Worm (Caenorhabditis elegans) whole organism, L4 larva: ENCODE measurements around the gene C26G2.2.
A peak's percentile ranks its signal among the peaks of the same experiment; 100 is the strongest.

Source experiments
- D1046.2 ChIP-seq: fragments of 200-800 bp; sonication (Bioruptor generic); IDR thresholded peaks from 2 replicates; pipeline ENCODE4 v1.3.6; 2022; ENCODE audit warnings: missing genetic modification characterization, missing compliant biosample characterization
- F10B5.3 ChIP-seq: sonication (generic microtip); optimal IDR thresholded peaks from 2 replicates; lab custom pipeline; 2016; ENCODE audit warnings: mild to moderate bottlenecking, missing genetic modification characterization, missing compliant biosample characterization
- F26F4.8 ChIP-seq: fragments of 200-800 bp; sonication (Bioruptor generic); conservative IDR thresholded peaks from 2 replicates; pipeline ENCODE4 v1.3.6; 2022; ENCODE audit warnings: missing genetic modification characterization, missing compliant biosample characterization
- F44E2.7 ChIP-seq: fragments of 200-800 bp; sonication (Bioruptor generic); IDR thresholded peaks from 2 replicates; pipeline ENCODE4 v2.1.2; 2022; ENCODE audit warnings: missing genetic modification characterization, missing compliant biosample characterization
- F49E8.2 ChIP-seq: sonication (generic microtip); optimal IDR thresholded peaks from 2 replicates; lab custom pipeline; 2016; ENCODE audit warnings: missing compliant biosample characterization, mild to moderate bottlenecking, missing genetic modification characterization, borderline replicate concordance
- T20F7.1 ChIP-seq: fragments of 200-800 bp; sonication (Bioruptor generic); optimal IDR thresholded peaks from 2 replicates; lab custom pipeline; 2018; ENCODE audit warnings: mild to moderate bottlenecking, missing genetic modification characterization, missing compliant biosample characterization
- Y105C5A.15 ChIP-seq: fragments of 200-800 bp; sonication (Bioruptor generic); IDR thresholded peaks from 2 replicates; pipeline ENCODE4 v1.3.6; 2022; ENCODE audit warnings: missing genetic modification characterization, missing compliant biosample characterization
- Y5F2A.4 ChIP-seq: fragments of 200-800 bp; sonication (Bioruptor generic); optimal IDR thresholded peaks from 2 replicates; lab custom pipeline; 2018; ENCODE audit warnings: mild to moderate bottlenecking, missing genetic modification characterization, missing compliant biosample characterization
- Y75B8A.6 ChIP-seq: fragments of 200-800 bp; sonication (Bioruptor generic); IDR thresholded peaks from 2 replicates; pipeline ENCODE4 v1.3.6; 2022; ENCODE audit warnings: missing genetic modification reagents, missing genetic modification characterization, missing compliant biosample characterization
- aha-1 ChIP-seq: fragments of 150-350 bp; peaks from one replicate; lab custom pipeline; 2014; ENCODE audit warnings: missing biosample characterization, missing genetic modification characterization
- arid-1 ChIP-seq: fragments of 200-800 bp; sonication (Bioruptor generic); conservative IDR thresholded peaks from 2 replicates; pipeline ENCODE4 v1.3.6; 2022; ENCODE audit warnings: missing genetic modification reagents, missing genetic modification characterization, missing compliant biosample characterization
- attf-4 ChIP-seq: sonication (generic microtip); optimal IDR thresholded peaks from 3 replicates; lab custom pipeline; 2017; ENCODE audit warnings: missing biosample characterization, missing genetic modification characterization
- ceh-20 ChIP-seq: fragments of 200-800 bp; sonication (Bioruptor generic); IDR thresholded peaks from 2 replicates; pipeline ENCODE4 v1.3.6; 2022; ENCODE audit warnings: missing genetic modification reagents, missing genetic modification characterization, missing compliant biosample characterization
- ceh-32 ChIP-seq: sonication (generic microtip); optimal IDR thresholded peaks from 2 replicates; lab custom pipeline; 2016; ENCODE audit warnings: mild to moderate bottlenecking, missing genetic modification characterization, missing compliant biosample characterization; ENCODE audit not compliant: poor library complexity
- ceh-44 ChIP-seq: fragments of 200-800 bp; sonication (Bioruptor generic); IDR thresholded peaks from 2 replicates; pipeline ENCODE4 v1.3.6; 2022; ENCODE audit warnings: missing genetic modification reagents, missing genetic modification characterization, missing compliant biosample characterization
- ces-1 ChIP-seq: fragments of 150-350 bp; sonication (generic microtip); optimal IDR thresholded peaks from 4 replicates; lab custom pipeline; 2014; ENCODE audit warnings: missing biosample characterization, missing genetic modification reagents, missing genetic modification characterization
- daf-12 ChIP-seq: fragments of 150-350 bp; optimal IDR thresholded peaks from 2 replicates; lab custom pipeline; 2014; ENCODE audit warnings: missing biosample characterization, missing genetic modification reagents, missing genetic modification characterization
- daf-16 ChIP-seq, 3 experiments: sonication (generic microtip); optimal IDR thresholded peaks; 2 replicates each; lab custom pipeline; 2016 to 2017; ENCODE audit warnings: missing genetic modification characterization in 3 of 3, missing genetic modification reagents in 3 of 3, mild to moderate bottlenecking in 2 of 3, missing compliant biosample characterization in 2 of 3, missing biosample characterization in 1 of 3, moderate library complexity in 1 of 3
- daf-19 ChIP-seq: fragments of 200-800 bp; sonication (Bioruptor generic); conservative IDR thresholded peaks from 2 replicates; pipeline ENCODE4 v1.3.6; 2022; ENCODE audit warnings: missing genetic modification characterization, missing compliant biosample characterization
- dmd-6 ChIP-seq: fragments of 200-800 bp; sonication (Bioruptor generic); IDR thresholded peaks from 2 replicates; pipeline ENCODE4 v1.3.6; 2022; ENCODE audit warnings: missing genetic modification reagents, missing genetic modification characterization, missing compliant biosample characterization
- dmd-9 ChIP-seq: fragments of 200-800 bp; sonication (Bioruptor generic); IDR thresholded peaks from 2 replicates; pipeline ENCODE4 v1.3.6; 2022; ENCODE audit warnings: missing genetic modification reagents, missing genetic modification characterization, missing compliant biosample characterization
- dpl-1 ChIP-seq: fragments of 150-350 bp; optimal IDR thresholded peaks from 2 replicates; lab custom pipeline; 2014; ENCODE audit warnings: missing biosample characterization, missing genetic modification reagents, missing genetic modification characterization
- duxl-1 ChIP-seq: sonication (generic microtip); optimal IDR thresholded peaks from 2 replicates; lab custom pipeline; 2016; ENCODE audit warnings: mild to moderate bottlenecking, missing genetic modification characterization, moderate library complexity, missing compliant biosample characterization; ENCODE audit not compliant: poor library complexity
- egl-27 ChIP-seq: sonication (generic microtip); optimal IDR thresholded peaks from 3 replicates; lab custom pipeline; 2017; ENCODE audit warnings: missing biosample characterization, missing genetic modification reagents, missing genetic modification characterization
- egl-43 ChIP-seq: fragments of 200-800 bp; sonication (Bioruptor generic); IDR thresholded peaks from 2 replicates; pipeline ENCODE4 v1.3.6; 2022; ENCODE audit warnings: missing genetic modification reagents, missing genetic modification characterization, missing compliant biosample characterization
- fkh-10 ChIP-seq: fragments of 150-350 bp; optimal IDR thresholded peaks from 2 replicates; lab custom pipeline; 2014; ENCODE audit warnings: missing biosample characterization, missing genetic modification reagents, missing genetic modification characterization
- gei-8 ChIP-seq: fragments of 200-800 bp; sonication (Bioruptor generic); optimal IDR thresholded peaks from 2 replicates; lab custom pipeline; 2018; ENCODE audit warnings: mild to moderate bottlenecking, missing genetic modification characterization, missing compliant biosample characterization
- hlh-11 ChIP-seq: fragments of 200-800 bp; sonication (Bioruptor generic); optimal IDR thresholded peaks from 2 replicates; lab custom pipeline; 2018; ENCODE audit warnings: mild to moderate bottlenecking, missing genetic modification characterization, missing compliant biosample characterization
- lin-1 ChIP-seq: fragments of 200-800 bp; sonication (Bioruptor generic); IDR thresholded peaks from 2 replicates; pipeline ENCODE4 v1.3.6; 2022; ENCODE audit warnings: missing genetic modification reagents, missing genetic modification characterization, missing compliant biosample characterization
- lin-38 ChIP-seq: fragments of 200-800 bp; sonication (Bioruptor generic); IDR thresholded peaks from 2 replicates; pipeline ENCODE4 v1.3.6; 2022; ENCODE audit warnings: missing genetic modification reagents, missing genetic modification characterization, missing compliant biosample characterization
- mep-1 ChIP-seq: fragments of 150-350 bp; sonication (generic microtip); optimal IDR thresholded peaks from 3 replicates; lab custom pipeline; 2014; ENCODE audit warnings: missing biosample characterization, missing genetic modification characterization
- mxl-2 ChIP-seq: fragments of 200-800 bp; sonication (Bioruptor generic); conservative IDR thresholded peaks from 2 replicates; pipeline ENCODE4 v1.3.6; 2022; ENCODE audit warnings: missing genetic modification reagents, missing genetic modification characterization, missing compliant biosample characterization
- nhr-10 ChIP-seq: fragments of 150-350 bp; optimal IDR thresholded peaks from 2 replicates; lab custom pipeline; 2014; ENCODE audit warnings: missing biosample characterization, missing genetic modification characterization
- nhr-102 ChIP-seq: sonication (generic microtip); optimal IDR thresholded peaks from 2 replicates; lab custom pipeline; 2016; ENCODE audit warnings: mild to moderate bottlenecking, missing genetic modification characterization, moderate library complexity, missing compliant biosample characterization
- nhr-11 ChIP-seq: fragments of 150-350 bp; optimal IDR thresholded peaks from 2 replicates; lab custom pipeline; 2014; ENCODE audit warnings: missing biosample characterization, missing genetic modification characterization
- nhr-76 ChIP-seq: fragments of 150-350 bp; optimal IDR thresholded peaks from 2 replicates; lab custom pipeline; 2014; ENCODE audit warnings: missing biosample characterization, missing genetic modification characterization
- nhr-77 ChIP-seq: fragments of 150-350 bp; optimal IDR thresholded peaks from 2 replicates; lab custom pipeline; 2014; ENCODE audit warnings: missing biosample characterization, missing genetic modification characterization
- pha-4 ChIP-seq, 2 experiments: fragments of 150-350 bp in 1 of 2; fragments of 200-800 bp in 1 of 2; sonication (Bioruptor generic) in 1 of 2; IDR thresholded peaks in 1 of 2; optimal IDR thresholded peaks in 1 of 2; 2 replicates each; pipeline versions ENCODE4 v1.3.6 to Lab custom; 2014 to 2022; ENCODE audit warnings: missing genetic modification characterization in 2 of 2, missing genetic modification reagents in 2 of 2, missing biosample characterization in 1 of 2, missing compliant biosample characterization in 1 of 2
- rbr-2 ChIP-seq: sonication (generic microtip); optimal IDR thresholded peaks from 2 replicates; lab custom pipeline; 2016; ENCODE audit warnings: missing genotype, missing genetic modification characterization, missing compliant biosample characterization
- skn-1 ChIP-seq: fragments of 150-350 bp; optimal IDR thresholded peaks from 2 replicates; lab custom pipeline; 2014; ENCODE audit warnings: missing biosample characterization, missing genetic modification characterization
- spr-1 ChIP-seq: sonication (generic microtip); optimal IDR thresholded peaks from 2 replicates; lab custom pipeline; 2016; ENCODE audit warnings: mild to moderate bottlenecking, missing genetic modification characterization, missing compliant biosample characterization
- tra-1 ChIP-seq: fragments of 200-800 bp; sonication (Bioruptor generic); IDR thresholded peaks from 2 replicates; pipeline ENCODE4 v1.3.6; 2022; ENCODE audit warnings: missing genetic modification reagents, missing genetic modification characterization, missing compliant biosample characterization
- unc-62 ChIP-seq, 3 experiments: fragments of 150-350 bp in 1 of 3; sonication (generic microtip); optimal IDR thresholded peaks in 2 of 3; peaks in 1 of 3; 1 replicate in 1 of 3; 2 replicates in 2 of 3; lab custom pipeline; 2014 to 2017; ENCODE audit warnings: missing biosample characterization in 3 of 3, missing genetic modification characterization in 3 of 3, missing genetic modification reagents in 3 of 3, missing genotype in 1 of 3
- ztf-11 ChIP-seq: fragments of 150-350 bp; optimal IDR thresholded peaks from 2 replicates; lab custom pipeline; 2014; ENCODE audit warnings: missing biosample characterization, missing genetic modification characterization

Gene C26G2.2

ce11 chrX:14653486-14653885, 10.6 kb upstream of the C26G2.2 start:
- TF ChIP-seq nhr-102, result no peak
- no peak for TF ChIP-seq mep-1 (tag; lab: Kevin White, UChicago)
- no peak for TF ChIP-seq ceh-44 (GFP tag; lab: Robert Waterston, UW)
- no peak for TF ChIP-seq nhr-77
- TF ChIP-seq attf-4 (tag; lab: Kevin White, UChicago), result no peak
- no peak for TF ChIP-seq F49E8.2 (tag; lab: Kevin White, UChicago)
- TF ChIP-seq daf-19 (GFP tag; lab: Robert Waterston, UW), result no peak
- no peak for TF ChIP-seq dmd-6
- TF ChIP-seq duxl-1 (tag; lab: Kevin White, UChicago), result no peak
- TF ChIP-seq dpl-1, result no peak
- no peak for TF ChIP-seq Y75B8A.6 (GFP tag; lab: Robert Waterston, UW)
- TF ChIP-seq rbr-2 (tag; lab: Kevin White, UChicago), result no peak
- no peak for TF ChIP-seq F26F4.8
- TF ChIP-seq egl-43 (GFP tag; lab: Robert Waterston, UW), result no peak
- TF ChIP-seq F10B5.3, result no peak
- TF ChIP-seq mxl-2, result no peak
- no peak for TF ChIP-seq dmd-9
- TF ChIP-seq arid-1, result no peak
- TF ChIP-seq ztf-11, result no peak
- no peak for TF ChIP-seq egl-27 (tag; lab: Kevin White, UChicago)
- peak; percentile 17 for TF ChIP-seq hlh-11
- no peak for TF ChIP-seq tra-1
- TF ChIP-seq ces-1 (GFP tag; lab: Kevin White, UChicago), result no peak
- TF ChIP-seq daf-12 (tag; lab: Kevin White, UChicago), result no peak
- peak in 1 of 2 experiments; percentile 25 for TF ChIP-seq daf-16 (GFP tag; optimal IDR thresholded peaks at IDR 0.05; lab: Kevin White, UChicago)
- no peak for TF ChIP-seq daf-16 (tag; optimal IDR thresholded peaks at IDR 0.05; lab: Kevin White, UChicago)
- peak; percentile 30 for TF ChIP-seq aha-1 (tag; lab: Kevin White, UChicago)
- no peak for TF ChIP-seq F44E2.7 (GFP tag; lab: Robert Waterston, UW)
- peak; percentile 45 for TF ChIP-seq nhr-11 (tag; lab: Kevin White, UChicago)
- no peak for TF ChIP-seq lin-38 (GFP tag; lab: Robert Waterston, UW)
- no peak for TF ChIP-seq pha-4 (GFP tag; IDR thresholded peaks at IDR 0.05; lab: Robert Waterston, UW)
- no peak for TF ChIP-seq pha-4 (tag; optimal IDR thresholded peaks at IDR 0.05; lab: Kevin White, UChicago)
- no peak for TF ChIP-seq Y105C5A.15 (GFP tag; lab: Robert Waterston, UW)

- TF ChIP-seq unc-62 (GFP tag; optimal IDR thresholded peaks at IDR 0.05 in 1 of 2; lab: Kevin White, UChicago), result peak in 1 of 2 experiments; percentile 89
- TF ChIP-seq unc-62 (tag; optimal IDR thresholded peaks at IDR 0.05; lab: Kevin White, UChicago), result no peak
- TF ChIP-seq gei-8 (GFP tag; lab: Kevin White, UChicago), result no peak
Observed at ce11 chrX:14654668-14655067, 9.5 kb upstream of the C26G2.2 start, which contains the start of gene syg-2. Gene syg-2 (plus strand): TSS chrX:14654968.

ce11 chrX:14657445-14657844, 6.7 kb upstream of the C26G2.2 start:
- TF ChIP-seq nhr-10 (tag; lab: Kevin White, UChicago), result no peak
- no peak for TF ChIP-seq nhr-11 (tag; lab: Kevin White, UChicago)
- no peak for TF ChIP-seq D1046.2
- no peak for TF ChIP-seq Y105C5A.15 (GFP tag; lab: Robert Waterston, UW)
- TF ChIP-seq Y5F2A.4, result no peak
- TF ChIP-seq lin-1 (GFP tag; lab: Robert Waterston, UW), result no peak
- TF ChIP-seq skn-1, result no peak
- TF ChIP-seq ceh-32 (tag; lab: Kevin White, UChicago), result no peak
- TF ChIP-seq attf-4 (tag; lab: Kevin White, UChicago), result no peak
- no peak for TF ChIP-seq unc-62 (GFP tag; optimal IDR thresholded peaks at IDR 0.05 in 1 of 2; lab: Kevin White, UChicago)
- TF ChIP-seq unc-62 (tag; optimal IDR thresholded peaks at IDR 0.05; lab: Kevin White, UChicago), result no peak
- no peak for TF ChIP-seq T20F7.1
- TF ChIP-seq mxl-2, result no peak
- no peak for TF ChIP-seq nhr-76 (tag; lab: Kevin White, UChicago)
- TF ChIP-seq spr-1, result no peak
- TF ChIP-seq ceh-20 (GFP tag; lab: Robert Waterston, UW), result no peak
- TF ChIP-seq fkh-10 (GFP tag; lab: Kevin White, UChicago), result no peak
